Worm (Caenorhabditis elegans): ENCODE measurements around the gene nhr-197.

Gene nhr-197

ce11 chrV:15712385-15712784 lies 24.6 kb downstream of the nhr-197 start:
- TF ChIP-seq pag-3 (tag; optimal IDR thresholded peaks at IDR 0.05; ENCODE audit: borderline replicate concordance) (no peak), pax-1 (tag; optimal IDR thresholded peaks at IDR 0.05) (no peak), gmeb-2 (tag; optimal IDR thresholded peaks at IDR 0.05) (no peak)

- TF ChIP-seq sdc-2 (tag; optimal IDR thresholded peaks at IDR 0.05), result no peak
- TF ChIP-seq ceh-18 (tag; optimal IDR thresholded peaks at IDR 0.05), result no peak
- TF ChIP-seq T23F11.4 (GFP tag; optimal IDR thresholded peaks at IDR 0.05), result no peak
- no peak for TF ChIP-seq ceh-2 (tag; optimal IDR thresholded peaks at IDR 0.05)
- no peak for TF ChIP-seq eyg-1 (tag; optimal IDR thresholded peaks at IDR 0.05)
- TF ChIP-seq ceh-45 (GFP tag; IDR thresholded peaks at IDR 0.05), result no peak
- no peak for TF ChIP-seq ztf-16 (tag; optimal IDR thresholded peaks at IDR 0.05)
- TF ChIP-seq tbx-2 (tag; optimal IDR thresholded peaks at IDR 0.05), result no peak
These were observed 27.9 kb downstream of the nhr-197 start for ce11 chrV:15715636-15716035.

- TF ChIP-seq fkh-6 (tag; optimal IDR thresholded peaks at IDR 0.05) (no peak), pax-1 (tag; optimal IDR thresholded peaks at IDR 0.05) (no peak), unc-42 (tag; optimal IDR thresholded peaks at IDR 0.05) (no peak), dmd-4 (tag; optimal IDR thresholded peaks at IDR 0.05; ENCODE audit: borderline replicate concordance) (no peak), zip-5 (tag; optimal IDR thresholded peaks at IDR 0.05) (no peak), ceh-6 (GFP tag; optimal IDR thresholded peaks at IDR 0.05) (no peak), pha-4 (tag; optimal IDR thresholded peaks at IDR 0.05) (no peak), hlh-30 (tag; optimal IDR thresholded peaks at IDR 0.05; ENCODE audit: insufficient read depth) (no peak), ceh-22 (tag; optimal IDR thresholded peaks at IDR 0.05) (no peak), lin-11 (tag; optimal IDR thresholded peaks at IDR 0.05) (no peak), ref-2 (tag; optimal IDR thresholded peaks at IDR 0.05) (no peak), ceh-34 (tag; optimal IDR thresholded peaks at IDR 0.05) (no peak), K09A11.1 (tag; optimal IDR thresholded peaks at IDR 0.05; ENCODE audit: insufficient read depth) (no peak), ttx-3 (tag; optimal IDR thresholded peaks at IDR 0.05) (no peak), sox-4 (tag; optimal IDR thresholded peaks at IDR 0.05) (no peak)
These were observed 28.9 kb downstream of the nhr-197 start, which contains the start of gene Y6E2A.4 for ce11 chrV:15716679-15717078. Gene Y6E2A.4, minus strand, starts transcription at chrV:15716779.

- TF ChIP-seq gmeb-2 (tag; optimal IDR thresholded peaks at IDR 0.05) (no peak), pha-2 (tag; optimal IDR thresholded peaks at IDR 0.05) (no peak), hlh-8 (tag; optimal IDR thresholded peaks at IDR 0.05) (no peak), elt-4 (tag; optimal IDR thresholded peaks at IDR 0.05) (no peak), unc-86 (tag; optimal IDR thresholded peaks at IDR 0.05) (no peak), Y22D7AL.16 (tag; optimal IDR thresholded peaks at IDR 0.05) (no peak), F13H6.1 (tag; optimal IDR thresholded peaks at IDR 0.05) (no peak), ceh-6 (GFP tag; optimal IDR thresholded peaks at IDR 0.05) (no peak), ceh-30 (tag; optimal IDR thresholded peaks at IDR 0.05) (no peak), sox-2 (GFP tag; IDR thresholded peaks at IDR 0.05) (no peak), ets-4 (tag; optimal IDR thresholded peaks at IDR 0.05) (no peak), tbx-2 (tag; optimal IDR thresholded peaks at IDR 0.05) (no peak), sdc-2 (tag; optimal IDR thresholded peaks at IDR 0.05) (no peak), unc-42 (tag; optimal IDR thresholded peaks at IDR 0.05) (no peak), hlh-30 (tag; optimal IDR thresholded peaks at IDR 0.05; ENCODE audit: insufficient read depth) (no peak), K09A11.1 (tag; optimal IDR thresholded peaks at IDR 0.05; ENCODE audit: insufficient read depth) (no peak), ceh-45 (GFP tag; IDR thresholded peaks at IDR 0.05) (no peak), ceh-22 (tag; optimal IDR thresholded peaks at IDR 0.05) (no peak), nhr-232 (tag; optimal IDR thresholded peaks at IDR 0.05) (no peak), ceh-31 (tag; optimal IDR thresholded peaks at IDR 0.05) (no peak)
These were observed 30.8 kb downstream of the nhr-197 start, which contains the start of gene Y6E2A.5 for ce11 chrV:15718562-15718961. Gene Y6E2A.5, minus strand, starts transcription at chrV:15718662.

- TF ChIP-seq ceh-48 (tag; optimal IDR thresholded peaks at IDR 0.05), result no peak
- TF ChIP-seq tbx-7 (tag; optimal IDR thresholded peaks at IDR 0.05), result no peak
- no peak for TF ChIP-seq che-1 (tag; optimal IDR thresholded peaks at IDR 0.05)
- no peak for TF ChIP-seq ceh-34 (tag; optimal IDR thresholded peaks at IDR 0.05)
- TF ChIP-seq hlh-8 (tag; optimal IDR thresholded peaks at IDR 0.05), result no peak
- TF ChIP-seq sox-4 (tag; optimal IDR thresholded peaks at IDR 0.05), result no peak
- no peak for TF ChIP-seq ahr-1 (tag; optimal IDR thresholded peaks at IDR 0.05)
- no peak for TF ChIP-seq ama-1 (optimal IDR thresholded peaks at IDR 0.05)
- no peak for TF ChIP-seq pha-2 (tag; optimal IDR thresholded peaks at IDR 0.05)
- no peak for TF ChIP-seq nhr-11 (tag; optimal IDR thresholded peaks at IDR 0.05)
- no peak for TF ChIP-seq ttx-3 (tag; optimal IDR thresholded peaks at IDR 0.05)
- TF ChIP-seq pag-3 (tag; optimal IDR thresholded peaks at IDR 0.05; ENCODE audit: borderline replicate concordance), result no peak
- TF ChIP-seq tbx-2 (tag; optimal IDR thresholded peaks at IDR 0.05), result no peak
- no peak for TF ChIP-seq unc-42 (tag; optimal IDR thresholded peaks at IDR 0.05)
- TF ChIP-seq mec-3 (tag; optimal IDR thresholded peaks at IDR 0.05; ENCODE audit: borderline replicate concordance), result no peak
- no peak for TF ChIP-seq K09A11.1 (tag; optimal IDR thresholded peaks at IDR 0.05; ENCODE audit: insufficient read depth)
- TF ChIP-seq ceh-45 (GFP tag; IDR thresholded peaks at IDR 0.05), result no peak
- TF ChIP-seq hlh-6 (tag; optimal IDR thresholded peaks at IDR 0.05), result no peak
- TF ChIP-seq fkh-6 (tag; optimal IDR thresholded peaks at IDR 0.05), result no peak
- no peak for TF ChIP-seq T23F11.4 (GFP tag; optimal IDR thresholded peaks at IDR 0.05)
These were observed 31.8 kb downstream of the nhr-197 start, which contains the start of gene Y6E2A.7 for ce11 chrV:15719570-15719969. Gene Y6E2A.7, plus strand, starts transcription at chrV:15719870.
